Fruit fly (Drosophila melanogaster): ENCODE data around the gene CG43922.

DNA sequence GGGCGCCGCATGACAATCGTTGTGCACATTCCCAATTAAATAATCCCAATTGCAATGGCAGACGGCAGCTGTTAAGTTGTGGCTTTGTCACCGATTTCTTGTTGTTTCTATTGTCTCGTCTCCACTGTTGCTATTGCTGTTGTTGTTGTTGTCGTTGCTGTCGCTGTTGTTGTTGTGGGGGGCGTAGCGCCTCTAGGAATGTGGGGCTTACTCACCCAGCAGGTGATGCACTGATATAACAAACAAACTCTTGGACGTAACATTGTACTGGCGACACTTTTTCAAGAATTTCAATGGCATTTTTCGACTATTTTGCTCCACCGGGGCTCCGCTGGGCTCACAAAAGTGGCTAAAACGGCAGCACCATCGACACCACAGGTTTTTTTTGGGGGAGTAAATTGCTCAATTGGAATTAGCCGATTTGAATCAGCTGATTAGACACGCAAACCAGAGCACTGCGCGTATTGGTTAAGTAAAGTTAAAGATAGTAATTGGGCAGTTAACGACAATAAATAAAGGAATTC lies 29.4 kb upstream of the CG43922 start:
- TF ChIP-seq pan (optimal IDR thresholded peaks at IDR 0.05) = no peak
- no peak for TF ChIP-seq psq (optimal IDR thresholded peaks at IDR 0.05)
- TF ChIP-seq CG8478 (optimal IDR thresholded peaks at IDR 0.05) = no peak
- no peak for TF ChIP-seq EcR (GFP tag; optimal IDR thresholded peaks at IDR 0.05)
